Fruit fly (Drosophila melanogaster): ENCODE results near the gene RpL28.

DNA sequence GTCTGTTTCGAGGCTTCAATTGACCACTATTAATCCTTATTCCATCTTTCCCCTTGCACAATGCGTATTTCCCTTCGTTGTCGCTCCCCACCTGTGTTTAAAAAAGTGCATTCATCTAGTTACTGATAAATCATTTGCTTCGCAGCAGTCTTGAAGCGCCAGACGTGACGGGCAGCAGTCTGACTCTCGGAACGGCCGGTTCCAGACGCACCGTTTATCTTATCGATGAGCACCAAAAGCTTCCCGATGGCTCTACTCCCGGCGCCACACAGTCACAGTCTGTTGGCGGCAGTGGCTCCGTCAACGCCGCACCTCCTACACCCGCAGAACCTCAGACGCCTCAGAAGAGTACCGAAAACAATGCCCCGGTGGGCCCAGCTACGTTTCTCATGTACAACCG lies 38.7 kb downstream of the RpL28 start, which contains the start of gene CG42494:
- no peak for TF ChIP-seq fd85E (GFP tag; optimal IDR thresholded peaks at IDR 0.05)
- no peak for TF ChIP-seq eg (GFP tag; IDR thresholded peaks at IDR 0.05)
